Worm (Caenorhabditis elegans) whole organism, late embryonic: ENCODE results near the gene Y44A6D.5.

Experiments
- C08G9.2 ChIP-seq: sonication (generic microtip); optimal IDR thresholded peaks from 2 replicates; lab custom pipeline; 2016; ENCODE audit warnings: mild to moderate bottlenecking, missing genetic modification characterization, moderate library complexity, missing compliant biosample characterization
- F13H6.1 ChIP-seq: sonication (generic microtip); optimal IDR thresholded peaks from 2 replicates; lab custom pipeline; 2016; ENCODE audit warnings: missing genetic modification characterization, missing compliant biosample characterization
- K02D7.2 ChIP-seq: sonication (generic microtip); optimal IDR thresholded peaks from 2 replicates; lab custom pipeline; 2017; ENCODE audit warnings: mild to moderate bottlenecking, missing genetic modification characterization, missing compliant biosample characterization
- K09A11.1 ChIP-seq: sonication (generic microtip); optimal IDR thresholded peaks from 2 replicates; lab custom pipeline; 2017; ENCODE audit warnings: antibody characterized with exemption, mild to moderate bottlenecking, missing genetic modification characterization, missing compliant biosample characterization; ENCODE audit not compliant: insufficient read depth
- ahr-1 ChIP-seq: sonication (generic microtip); optimal IDR thresholded peaks from 2 replicates; lab custom pipeline; 2016; ENCODE audit warnings: missing genetic modification characterization, missing compliant biosample characterization
- ceh-14 ChIP-seq: sonication (generic microtip); optimal IDR thresholded peaks from 2 replicates; lab custom pipeline; 2016; ENCODE audit warnings: missing genotype, missing genetic modification characterization, missing compliant biosample characterization
- ceh-18 ChIP-seq: sonication (generic microtip); optimal IDR thresholded peaks from 2 replicates; lab custom pipeline; 2016; ENCODE audit warnings: missing genetic modification characterization, missing compliant biosample characterization
- ceh-19 ChIP-seq: fragments of 200-800 bp; sonication (Bioruptor generic); optimal IDR thresholded peaks from 2 replicates; lab custom pipeline; 2018; ENCODE audit warnings: mild to moderate bottlenecking, missing genetic modification characterization, missing compliant biosample characterization
- ceh-30 ChIP-seq: fragments of 150-350 bp; optimal IDR thresholded peaks from 2 replicates; lab custom pipeline; 2014; ENCODE audit warnings: missing biosample characterization, missing genetic modification characterization
- ceh-31 ChIP-seq: sonication (generic microtip); optimal IDR thresholded peaks from 2 replicates; lab custom pipeline; 2016; ENCODE audit warnings: missing genetic modification characterization, missing compliant biosample characterization
- ceh-34 ChIP-seq: sonication (generic microtip); optimal IDR thresholded peaks from 2 replicates; lab custom pipeline; 2016; ENCODE audit warnings: mild to moderate bottlenecking, missing genetic modification characterization, missing compliant biosample characterization
- ceh-6 ChIP-seq: fragments of 200-800 bp; sonication (Bioruptor generic); optimal IDR thresholded peaks from 2 replicates; lab custom pipeline; 2018; ENCODE audit warnings: mild to moderate bottlenecking, missing genetic modification characterization, missing compliant biosample characterization
- ceh-9 ChIP-seq: sonication (generic microtip); optimal IDR thresholded peaks from 2 replicates; lab custom pipeline; 2016; ENCODE audit warnings: mild to moderate bottlenecking, missing genetic modification characterization, inconsistent platforms, missing compliant biosample characterization
- dmd-4 ChIP-seq: sonication (generic microtip); optimal IDR thresholded peaks from 2 replicates; lab custom pipeline; 2016; ENCODE audit warnings: borderline replicate concordance, missing genetic modification characterization, missing compliant biosample characterization
- dve-1 ChIP-seq: sonication (generic microtip); optimal IDR thresholded peaks from 2 replicates; lab custom pipeline; 2017; ENCODE audit warnings: antibody characterized with exemption, mild to moderate bottlenecking, missing genetic modification characterization, missing compliant biosample characterization
- elt-4 ChIP-seq: sonication (generic microtip); optimal IDR thresholded peaks from 2 replicates; lab custom pipeline; 2016; ENCODE audit warnings: missing genetic modification characterization, missing compliant biosample characterization
- ets-4 ChIP-seq: sonication (generic microtip); optimal IDR thresholded peaks from 2 replicates; lab custom pipeline; 2016; ENCODE audit warnings: missing genetic modification characterization, missing compliant biosample characterization
- eyg-1 ChIP-seq: sonication (generic microtip); optimal IDR thresholded peaks from 2 replicates; lab custom pipeline; 2016; ENCODE audit warnings: missing genotype, missing genetic modification characterization, missing compliant biosample characterization
- fax-1 ChIP-seq: sonication (generic microtip); optimal IDR thresholded peaks from 2 replicates; lab custom pipeline; 2016; ENCODE audit warnings: missing genotype, missing genetic modification characterization, missing compliant biosample characterization
- hlh-15 ChIP-seq: sonication (generic microtip); optimal IDR thresholded peaks from 2 replicates; lab custom pipeline; 2016; ENCODE audit warnings: missing genetic modification characterization, missing compliant biosample characterization
- lim-6 ChIP-seq: sonication (generic microtip); optimal IDR thresholded peaks from 2 replicates; lab custom pipeline; 2016; ENCODE audit warnings: missing genetic modification characterization, missing compliant biosample characterization
- madf-2 ChIP-seq: sonication (generic microtip); optimal IDR thresholded peaks from 2 replicates; lab custom pipeline; 2017; ENCODE audit warnings: missing genetic modification characterization, missing compliant biosample characterization
- mec-3 ChIP-seq: sonication (generic microtip); optimal IDR thresholded peaks from 2 replicates; lab custom pipeline; 2016; ENCODE audit warnings: borderline replicate concordance, missing genetic modification characterization, missing compliant biosample characterization
- odd-2 ChIP-seq: sonication (generic microtip); optimal IDR thresholded peaks from 2 replicates; lab custom pipeline; 2017; ENCODE audit warnings: antibody characterized with exemption, mild to moderate bottlenecking, missing genetic modification characterization, missing compliant biosample characterization
- pha-4 ChIP-seq: fragments of 150-350 bp; optimal IDR thresholded peaks from 2 replicates; lab custom pipeline; 2018; ENCODE audit warnings: missing biosample characterization, missing genetic modification reagents, missing genetic modification characterization
- pros-1 ChIP-seq: fragments of 150-350 bp; optimal IDR thresholded peaks from 2 replicates; lab custom pipeline; 2014; ENCODE audit warnings: missing biosample characterization, missing genetic modification reagents, missing genetic modification characterization
- ref-2 ChIP-seq: sonication (generic microtip); optimal IDR thresholded peaks from 2 replicates; lab custom pipeline; 2016; ENCODE audit warnings: missing genetic modification characterization, missing compliant biosample characterization
- rnt-1 ChIP-seq: sonication (generic microtip); optimal IDR thresholded peaks from 2 replicates; lab custom pipeline; 2016; ENCODE audit warnings: missing genetic modification characterization, missing compliant biosample characterization
- sox-4 ChIP-seq: sonication (generic microtip); optimal IDR thresholded peaks from 2 replicates; lab custom pipeline; 2017; ENCODE audit warnings: mild to moderate bottlenecking, missing genetic modification characterization, inconsistent platforms, missing compliant biosample characterization
- syd-9 ChIP-seq: sonication (generic microtip); optimal IDR thresholded peaks from 2 replicates; lab custom pipeline; 2016; ENCODE audit warnings: mild to moderate bottlenecking, missing genetic modification characterization, moderate library complexity, missing compliant biosample characterization
- tbx-2 ChIP-seq: sonication (generic microtip); optimal IDR thresholded peaks from 2 replicates; lab custom pipeline; 2016; ENCODE audit warnings: missing genetic modification characterization, missing compliant biosample characterization
- tbx-7 ChIP-seq: sonication (generic microtip); optimal IDR thresholded peaks from 2 replicates; lab custom pipeline; 2016; ENCODE audit warnings: missing genotype, missing genetic modification characterization, missing compliant biosample characterization
- unc-3 ChIP-seq, 2 experiments: fragments of 200-800 bp in 1 of 2; sonication (Bioruptor generic) in 1 of 2; sonication (generic microtip) in 1 of 2; conservative IDR thresholded peaks in 1 of 2; optimal IDR thresholded peaks in 1 of 2; 2 replicates each; pipeline versions ENCODE4 v1.3.6 to Lab custom; 2016 to 2022; ENCODE audit warnings: missing compliant biosample characterization in 2 of 2, missing genetic modification characterization in 2 of 2, missing genetic modification reagents in 1 of 2
- unc-55 ChIP-seq: sonication (generic microtip); optimal IDR thresholded peaks from 2 replicates; lab custom pipeline; 2017; ENCODE audit warnings: missing biosample characterization, missing genetic modification reagents, missing genetic modification characterization
- zip-5 ChIP-seq: sonication (generic microtip); optimal IDR thresholded peaks from 2 replicates; lab custom pipeline; 2016; ENCODE audit warnings: missing genetic modification characterization, missing compliant biosample characterization

Gene Y44A6D.5

DNA sequence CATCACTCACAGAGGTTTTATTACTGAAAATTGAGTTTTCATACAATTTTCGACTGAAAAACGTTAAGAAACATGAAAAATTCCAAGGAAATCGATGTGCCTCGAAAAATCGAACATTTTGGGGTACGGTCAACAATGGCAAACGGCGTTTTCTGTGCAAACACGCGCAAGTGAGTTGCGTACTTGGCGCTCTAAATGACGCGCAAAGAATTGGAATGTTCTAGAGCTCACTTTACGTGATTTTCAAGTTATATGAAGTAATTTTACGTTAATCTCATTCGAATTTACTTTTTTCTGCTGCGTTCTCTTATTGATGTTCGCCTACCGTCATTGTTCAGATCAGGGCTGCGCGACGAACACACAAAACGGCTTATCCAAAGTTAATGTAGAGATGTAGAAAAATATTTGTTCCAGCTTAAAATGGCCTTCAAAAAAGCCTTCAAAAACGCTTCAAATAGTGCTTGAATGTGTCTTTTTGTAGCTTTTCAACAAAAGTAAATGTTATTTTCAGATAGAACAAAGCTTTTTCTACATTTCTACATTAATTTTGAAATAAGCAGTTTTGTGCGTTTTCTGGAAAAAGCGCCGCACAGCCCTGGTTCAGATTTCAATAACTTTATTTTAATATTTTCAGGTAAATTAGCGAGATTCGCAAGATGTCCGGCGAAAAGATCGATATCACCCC is 42.9 kb upstream of the Y44A6D.5 start, which contains the start of the genes F31D4.2 and fkb-6 (continued):
- TF ChIP-seq elt-4 (tag; lab: Kevin White, UChicago) (no peak), syd-9 (tag; lab: Kevin White, UChicago) (no peak), unc-3 (GFP tag; conservative IDR thresholded peaks at IDR 0.05; lab: Robert Waterston, UW) (no peak), unc-3 (tag; optimal IDR thresholded peaks at IDR 0.05; lab: Kevin White, UChicago) (no peak), dve-1 (tag; lab: Kevin White, UChicago) (peak; percentile 42), dmd-4 (no peak), K09A11.1 (no peak), eyg-1 (tag; lab: Kevin White, UChicago) (no peak)

DNA sequence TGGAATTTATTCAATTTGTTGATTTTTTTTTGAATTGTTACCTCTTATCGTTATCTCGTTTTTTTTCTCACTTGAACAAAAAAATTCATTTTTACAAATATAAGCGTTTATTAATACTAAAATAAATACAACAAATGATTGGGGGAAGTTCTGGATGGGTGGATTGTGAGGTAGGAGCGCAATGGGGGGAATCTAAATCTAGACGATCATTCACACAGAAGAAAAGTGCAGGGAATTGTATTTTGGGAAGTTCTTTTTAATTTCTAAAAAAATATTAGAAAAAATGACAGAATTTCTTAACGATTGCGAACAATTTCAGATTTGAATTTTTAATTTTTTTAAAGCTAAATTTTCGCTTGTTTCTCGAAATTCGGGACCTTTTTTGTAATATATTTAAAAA is 38.7 kb upstream of the Y44A6D.5 start:
- TF ChIP-seq zip-5 (tag; lab: Kevin White, UChicago) (no peak), ahr-1 (no peak), fax-1 (tag; lab: Kevin White, UChicago) (no peak), ceh-19 (no peak), pha-4 (no peak), ets-4 (no peak), unc-55 (GFP tag; lab: Kevin White, UChicago) (no peak), madf-2 (no peak), K02D7.2 (tag; lab: Kevin White, UChicago) (no peak), ceh-14 (tag; lab: Kevin White, UChicago) (no peak), K09A11.1 (no peak), ceh-30 (tag; lab: Kevin White, UChicago) (no peak), ceh-6 (GFP tag; lab: Kevin White, UChicago) (no peak), ceh-18 (tag; lab: Kevin White, UChicago) (no peak)

DNA sequence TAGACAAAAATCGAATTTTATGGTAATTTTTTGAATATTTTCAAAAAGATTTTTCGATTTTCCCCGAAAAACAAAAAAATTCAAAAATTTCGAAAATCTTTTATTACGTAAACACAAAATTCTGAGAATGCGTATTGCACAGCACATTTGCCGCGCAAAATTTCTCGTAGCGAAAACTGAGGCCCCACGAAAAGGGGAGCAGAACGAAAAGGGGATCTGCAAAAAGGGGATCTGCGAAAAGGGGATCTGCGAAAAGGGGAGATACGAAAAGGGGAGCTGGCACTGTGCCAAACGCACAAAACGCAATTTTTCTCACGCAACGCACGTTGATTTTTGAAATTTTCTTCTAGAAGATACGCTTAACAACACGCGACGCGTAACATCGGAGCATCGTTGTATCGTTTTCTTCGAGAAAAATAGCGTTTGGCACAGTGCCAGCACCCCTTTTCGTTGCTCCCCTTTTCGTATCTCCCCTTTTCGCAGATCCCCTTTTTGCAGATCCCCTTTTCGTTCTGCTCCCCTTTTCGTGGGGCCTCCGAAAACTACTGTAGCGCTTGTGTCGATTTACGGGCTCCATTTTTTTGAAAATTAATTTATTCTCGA is 36.6 kb upstream of the Y44A6D.5 start:
- TF ChIP-seq rnt-1, result peak; percentile 11
- TF ChIP-seq tbx-7 (tag; lab: Kevin White, UChicago), result peak; percentile 4
- peak; percentile 62 for TF ChIP-seq ceh-31
- peak; percentile 35 for TF ChIP-seq tbx-2 (tag; lab: Kevin White, UChicago)
- TF ChIP-seq ref-2 (tag; lab: Kevin White, UChicago), result peak; percentile 49
- TF ChIP-seq ceh-34 (tag; lab: Kevin White, UChicago), result peak; percentile 10
- peak; percentile 63 for TF ChIP-seq C08G9.2

DNA sequence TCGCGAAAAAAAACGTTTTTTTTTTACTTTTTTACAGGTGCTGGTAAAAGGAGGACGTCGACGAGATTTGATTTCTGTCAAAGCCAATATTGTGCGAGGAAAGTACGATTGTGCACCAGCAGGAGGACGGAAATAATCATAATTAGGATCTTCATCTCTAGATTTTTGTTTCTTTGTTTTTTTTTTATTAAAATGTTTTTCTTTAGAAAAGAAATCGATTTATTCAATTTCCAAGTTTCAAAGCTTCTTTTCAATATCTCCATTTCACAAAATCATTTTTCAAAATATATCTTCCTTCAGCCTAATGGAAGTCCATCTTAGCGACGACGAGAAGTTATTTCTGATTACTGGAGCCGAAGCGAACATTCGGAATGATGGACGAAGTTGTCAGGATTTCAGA is 35.8 kb upstream of the Y44A6D.5 start, which contains the start of gene exos-7:
Gene exos-7 (plus strand): TSS at position 301 of the 400 bp plus-strand sequence.
- no peak for TF ChIP-seq mec-3
- no peak for TF ChIP-seq ceh-9
- TF ChIP-seq hlh-15 (tag; lab: Kevin White, UChicago), result no peak
- no peak for TF ChIP-seq odd-2 (tag; lab: Kevin White, UChicago)
- no peak for TF ChIP-seq elt-4 (tag; lab: Kevin White, UChicago)
- TF ChIP-seq rnt-1, result no peak
- TF ChIP-seq pros-1 (tag; lab: Kevin White, UChicago), result no peak
- no peak for TF ChIP-seq ceh-34 (tag; lab: Kevin White, UChicago)
- TF ChIP-seq lim-6 (tag; lab: Kevin White, UChicago), result no peak
- TF ChIP-seq ets-4, result no peak
- no peak for TF ChIP-seq F13H6.1 (tag; lab: Kevin White, UChicago)
- no peak for TF ChIP-seq ref-2 (tag; lab: Kevin White, UChicago)
- no peak for TF ChIP-seq sox-4
- TF ChIP-seq, all 69 proteins: peak for 0
